Worm (Caenorhabditis elegans) whole organism, midembryonic: ENCODE results near the gene bet-2.

Experiments used
- flt-1 ChIP-seq: fragments of 200-800 bp; sonication (Bioruptor generic); IDR thresholded peaks from 2 replicates; pipeline ENCODE4 v1.3.6; 2022; ENCODE audit warnings: missing genetic modification characterization, missing compliant biosample characterization
- med-1 ChIP-seq: sonication (generic microtip); optimal IDR thresholded peaks from 2 replicates; lab custom pipeline; 2017; ENCODE audit warnings: missing genetic modification characterization, mild to moderate bottlenecking, missing compliant biosample characterization, antibody characterized with exemption, missing genetic modification reagents; ENCODE audit not compliant: insufficient read depth
- tab-1 ChIP-seq: fragments of 200-800 bp; sonication (Bioruptor generic); IDR thresholded peaks from 2 replicates; pipeline ENCODE4 v1.3.6; 2022; ENCODE audit warnings: missing genetic modification characterization, missing compliant biosample characterization
- ztf-29 ChIP-seq: fragments of 200-800 bp; sonication (Bioruptor generic); IDR thresholded peaks from 2 replicates; pipeline ENCODE4 v1.3.6; 2022; ENCODE audit warnings: missing genetic modification reagents, missing genetic modification characterization, missing compliant biosample characterization

ce11 chrX:10594701-10595421, 25.8 kb downstream of the bet-2 start:
- TF ChIP-seq med-1 (GFP tag; lab: Kevin White, UChicago) (no peak), ztf-29 (GFP tag; lab: Robert Waterston, UW) (no peak), tab-1 (no peak), flt-1 (GFP tag; lab: Robert Waterston, UW) (no peak)
